Worm (Caenorhabditis elegans) whole organism, young adult: ENCODE data around the gene F55G1.7.

ENCODE experiments used
- F37B4.10 ChIP-seq: fragments of 200-800 bp; sonication (Bioruptor generic); IDR thresholded peaks from 2 replicates; pipeline ENCODE4 v1.3.6; 2022; ENCODE audit warnings: missing genetic modification characterization, missing compliant biosample characterization
- F39B2.1 ChIP-seq: fragments of 200-800 bp; sonication (Bioruptor generic); IDR thresholded peaks from 2 replicates; pipeline ENCODE4 v1.3.6; 2022; ENCODE audit warnings: missing genetic modification reagents, missing genetic modification characterization, missing compliant biosample characterization
- F57C9.4 ChIP-seq: sonication (generic microtip); optimal IDR thresholded peaks from 2 replicates; lab custom pipeline; 2017; ENCODE audit warnings: mild to moderate bottlenecking, missing genetic modification characterization, missing compliant biosample characterization
- T26A5.8 ChIP-seq: sonication (generic microtip); optimal IDR thresholded peaks from 2 replicates; lab custom pipeline; 2016; ENCODE audit warnings: missing genetic modification characterization, missing compliant biosample characterization
- Y53G8AR.9 ChIP-seq: fragments of 200-800 bp; sonication (Bioruptor generic); conservative IDR thresholded peaks from 2 replicates; pipeline ENCODE4 v1.3.6; 2022; ENCODE audit warnings: missing genetic modification reagents, missing genetic modification characterization, missing compliant biosample characterization
- Y67H2A.10 ChIP-seq: fragments of 200-800 bp; sonication (Bioruptor generic); conservative IDR thresholded peaks from 2 replicates; pipeline ENCODE4 v1.3.6; 2022; ENCODE audit warnings: missing genetic modification reagents, missing genetic modification characterization, missing compliant biosample characterization
- Y79H2A.3 ChIP-seq: fragments of 200-800 bp; sonication (Bioruptor generic); conservative IDR thresholded peaks from 2 replicates; pipeline ENCODE4 v1.3.6; 2022; ENCODE audit warnings: missing genetic modification reagents, missing genetic modification characterization, missing compliant biosample characterization
- akir-1 ChIP-seq: fragments of 200-800 bp; sonication (Bioruptor generic); optimal IDR thresholded peaks from 2 replicates; lab custom pipeline; 2018; ENCODE audit warnings: mild to moderate bottlenecking, missing genetic modification characterization, moderate library complexity, missing compliant biosample characterization
- ama-1 ChIP-seq, 3 experiments: fragments of 150-350 bp in 1 of 3; sonication (generic microtip) in 2 of 3; optimal IDR thresholded peaks; 2 replicates each; lab custom pipeline; 2014 to 2018; ENCODE audit warnings: missing biosample characterization in 2 of 3, missing genetic modification characterization in 2 of 3, missing genetic modification reagents in 2 of 3
- aptf-2 ChIP-seq: fragments of 200-800 bp; sonication (Bioruptor generic); conservative IDR thresholded peaks from 2 replicates; pipeline ENCODE4 v1.3.6; 2022; ENCODE audit warnings: missing genetic modification reagents, missing genetic modification characterization, missing compliant biosample characterization
- attf-3 ChIP-seq: fragments of 200-800 bp; sonication (Bioruptor generic); conservative IDR thresholded peaks from 2 replicates; pipeline ENCODE4 v1.3.6; 2022; ENCODE audit warnings: missing genetic modification reagents, missing genetic modification characterization, missing compliant biosample characterization
- attf-5 ChIP-seq: fragments of 200-800 bp; sonication (Bioruptor generic); optimal IDR thresholded peaks from 2 replicates; lab custom pipeline; 2018; ENCODE audit warnings: mild to moderate bottlenecking, missing genetic modification characterization, missing compliant biosample characterization
- cebp-1 ChIP-seq, 2 experiments: fragments of 200-800 bp in 1 of 2; sonication (Bioruptor generic) in 1 of 2; sonication (generic microtip) in 1 of 2; IDR thresholded peaks in 1 of 2; optimal IDR thresholded peaks in 1 of 2; 2 replicates each; pipeline versions ENCODE4 v1.3.6 to Lab custom; 2017 to 2022; ENCODE audit warnings: missing compliant biosample characterization in 2 of 2, missing genetic modification characterization in 2 of 2, mild to moderate bottlenecking in 1 of 2, missing genetic modification reagents in 1 of 2, moderate library complexity in 1 of 2
- cebp-2 ChIP-seq: fragments of 200-800 bp; sonication (Bioruptor generic); IDR thresholded peaks from 2 replicates; pipeline ENCODE4 v1.3.6; 2022; ENCODE audit warnings: missing genetic modification characterization, missing compliant biosample characterization
- ceh-100 ChIP-seq: fragments of 200-800 bp; sonication (Bioruptor generic); IDR thresholded peaks from 2 replicates; pipeline ENCODE4 v1.3.6; 2022; ENCODE audit warnings: missing genetic modification reagents, missing genetic modification characterization, missing compliant biosample characterization
- ceh-58 ChIP-seq: fragments of 200-800 bp; sonication (Bioruptor generic); IDR thresholded peaks from 2 replicates; pipeline ENCODE4 v1.3.6; 2022; ENCODE audit warnings: missing genetic modification characterization, missing compliant biosample characterization
- dpl-1 ChIP-seq: fragments of 150-350 bp; optimal IDR thresholded peaks from 2 replicates; lab custom pipeline; 2014; ENCODE audit warnings: missing biosample characterization, missing genetic modification reagents, missing genetic modification characterization
- efl-1 ChIP-seq: fragments of 150-350 bp; optimal IDR thresholded peaks from 2 replicates; lab custom pipeline; 2014; ENCODE audit warnings: missing biosample characterization, missing genetic modification reagents, missing genetic modification characterization
- egl-44 ChIP-seq: fragments of 200-800 bp; sonication (Bioruptor generic); IDR thresholded peaks from 2 replicates; pipeline ENCODE4 v1.3.6; 2022; ENCODE audit warnings: missing genetic modification reagents, missing genetic modification characterization, missing compliant biosample characterization
- fkh-3 ChIP-seq: sonication (generic microtip); optimal IDR thresholded peaks from 2 replicates; lab custom pipeline; 2016; ENCODE audit warnings: mild to moderate bottlenecking, missing genetic modification characterization, missing compliant biosample characterization
- gei-17 ChIP-seq: fragments of 200-800 bp; sonication (Bioruptor generic); optimal IDR thresholded peaks from 2 replicates; lab custom pipeline; 2018; ENCODE audit warnings: mild to moderate bottlenecking, missing genetic modification characterization, missing compliant biosample characterization
- him-1 ChIP-seq: sonication (generic microtip); optimal IDR thresholded peaks from 2 replicates; lab custom pipeline; 2016; ENCODE audit warnings: missing genotype, missing genetic modification reagents, missing genetic modification characterization, missing compliant biosample characterization
- hrde-1 ChIP-seq: sonication (generic microtip); optimal IDR thresholded peaks from 2 replicates; lab custom pipeline; 2016; ENCODE audit warnings: missing genetic modification characterization, mild to moderate bottlenecking, missing compliant biosample characterization, moderate library complexity, missing genotype, missing genetic modification reagents, borderline replicate concordance
- let-526 ChIP-seq: fragments of 200-800 bp; sonication (Bioruptor generic); IDR thresholded peaks from 2 replicates; pipeline ENCODE4 v1.3.6; 2022; ENCODE audit warnings: missing genetic modification reagents, missing genetic modification characterization, missing compliant biosample characterization
- let-607 ChIP-seq, 2 experiments: fragments of 200-800 bp in 1 of 2; sonication (Bioruptor generic) in 1 of 2; sonication (generic microtip) in 1 of 2; optimal IDR thresholded peaks; 2 replicates each; lab custom pipeline; 2016 to 2018; ENCODE audit warnings: mild to moderate bottlenecking in 2 of 2, missing compliant biosample characterization in 2 of 2, missing genetic modification characterization in 2 of 2, moderate library complexity in 2 of 2, missing genotype in 1 of 2
- lin-26 ChIP-seq: fragments of 200-800 bp; sonication (Bioruptor generic); IDR thresholded peaks from 2 replicates; pipeline ENCODE4 v1.3.6; 2022; ENCODE audit warnings: missing genetic modification reagents, missing genetic modification characterization, missing compliant biosample characterization
- lsl-1 ChIP-seq: fragments of 200-800 bp; sonication (Bioruptor generic); optimal IDR thresholded peaks from 2 replicates; lab custom pipeline; 2018; ENCODE audit warnings: mild to moderate bottlenecking, missing genetic modification characterization, moderate library complexity, missing compliant biosample characterization
- madf-8 ChIP-seq: fragments of 200-800 bp; sonication (Bioruptor generic); conservative IDR thresholded peaks from 2 replicates; pipeline ENCODE4 v1.3.6; 2022; ENCODE audit warnings: missing genetic modification reagents, missing genetic modification characterization, missing compliant biosample characterization
- nfya-1 ChIP-seq: sonication (generic microtip); optimal IDR thresholded peaks from 2 replicates; lab custom pipeline; 2017; ENCODE audit warnings: antibody characterized with exemption, missing compliant biosample characterization, missing genetic modification characterization, borderline replicate concordance; ENCODE audit not compliant: insufficient read depth
- nfya-2 ChIP-seq: fragments of 200-800 bp; sonication (Bioruptor generic); IDR thresholded peaks from 2 replicates; pipeline ENCODE4 v1.3.6; 2022; ENCODE audit warnings: missing genetic modification reagents, missing genetic modification characterization, missing compliant biosample characterization
- nhr-179 ChIP-seq: sonication (generic microtip); optimal IDR thresholded peaks from 2 replicates; lab custom pipeline; 2016; ENCODE audit warnings: mild to moderate bottlenecking, missing genetic modification characterization, missing compliant biosample characterization
- nhr-80 ChIP-seq: sonication (generic microtip); optimal IDR thresholded peaks from 2 replicates; lab custom pipeline; 2016; ENCODE audit warnings: missing genetic modification characterization, missing compliant biosample characterization
- pha-4 ChIP-seq: fragments of 150-350 bp; sonication (generic microtip); optimal IDR thresholded peaks from 2 replicates; lab custom pipeline; 2014; ENCODE audit warnings: missing biosample characterization, missing genetic modification reagents, missing genetic modification characterization
- rec-8 ChIP-seq, 2 experiments: sonication (generic microtip); optimal IDR thresholded peaks; 2 replicates each; lab custom pipeline; 2016; ENCODE audit warnings: mild to moderate bottlenecking in 2 of 2, missing genetic modification characterization in 2 of 2, missing genetic modification reagents in 2 of 2, missing genotype in 2 of 2, missing biosample characterization in 1 of 2, missing compliant biosample characterization in 1 of 2, moderate library complexity in 1 of 2
- rpc-1 ChIP-seq, 2 experiments: fragments of 150-350 bp in 1 of 2; sonication (generic microtip) in 1 of 2; optimal IDR thresholded peaks; 2 replicates each; lab custom pipeline; 2014 to 2018; ENCODE audit warnings: missing biosample characterization in 1 of 2, missing genetic modification characterization in 1 of 2, missing genetic modification reagents in 1 of 2, missing genotype in 1 of 2
- snpc-3.4 ChIP-seq: sonication (generic microtip); optimal IDR thresholded peaks from 2 replicates; lab custom pipeline; 2017; ENCODE audit warnings: missing genetic modification characterization, mild to moderate bottlenecking, missing compliant biosample characterization, antibody characterized with exemption, moderate library complexity, missing genotype, missing genetic modification reagents
- somi-1 ChIP-seq: fragments of 200-800 bp; sonication (Bioruptor generic); optimal IDR thresholded peaks from 2 replicates; lab custom pipeline; 2018; ENCODE audit warnings: mild to moderate bottlenecking, missing genetic modification characterization, missing compliant biosample characterization
- sptf-2 ChIP-seq: fragments of 200-800 bp; sonication (Bioruptor generic); optimal IDR thresholded peaks from 2 replicates; lab custom pipeline; 2018; ENCODE audit warnings: mild to moderate bottlenecking, missing genetic modification characterization, missing compliant biosample characterization
- tbx-9 ChIP-seq: sonication (generic microtip); optimal IDR thresholded peaks from 2 replicates; lab custom pipeline; 2016; ENCODE audit warnings: borderline replicate concordance, missing genetic modification characterization, inconsistent platforms, missing compliant biosample characterization
- xnd-1 ChIP-seq: sonication (generic microtip); optimal IDR thresholded peaks from 2 replicates; lab custom pipeline; 2016; ENCODE audit warnings: missing genotype, missing genetic modification reagents, missing genetic modification characterization, missing compliant biosample characterization
- zfh-2 ChIP-seq: fragments of 200-800 bp; sonication (Bioruptor generic); conservative IDR thresholded peaks from 2 replicates; pipeline ENCODE4 v1.3.6; 2022; ENCODE audit warnings: missing genetic modification reagents, missing genetic modification characterization, missing compliant biosample characterization
- zim-3 ChIP-seq: sonication (generic microtip); optimal IDR thresholded peaks from 2 replicates; lab custom pipeline; 2017; ENCODE audit warnings: mild to moderate bottlenecking, missing genetic modification characterization, moderate library complexity, missing compliant biosample characterization
- ztf-18 ChIP-seq: sonication (generic microtip); optimal IDR thresholded peaks from 2 replicates; lab custom pipeline; 2016; ENCODE audit warnings: missing genotype, mild to moderate bottlenecking, missing genetic modification characterization, missing compliant biosample characterization
- ztf-22 ChIP-seq: fragments of 200-800 bp; sonication (Bioruptor generic); optimal IDR thresholded peaks from 2 replicates; lab custom pipeline; 2018; ENCODE audit warnings: mild to moderate bottlenecking, missing genetic modification characterization, moderate library complexity, missing compliant biosample characterization
- ztf-26 ChIP-seq: sonication (generic microtip); optimal IDR thresholded peaks from 2 replicates; lab custom pipeline; 2017; ENCODE audit warnings: missing genetic modification characterization, missing compliant biosample characterization

Gene F55G1.7

DNA sequence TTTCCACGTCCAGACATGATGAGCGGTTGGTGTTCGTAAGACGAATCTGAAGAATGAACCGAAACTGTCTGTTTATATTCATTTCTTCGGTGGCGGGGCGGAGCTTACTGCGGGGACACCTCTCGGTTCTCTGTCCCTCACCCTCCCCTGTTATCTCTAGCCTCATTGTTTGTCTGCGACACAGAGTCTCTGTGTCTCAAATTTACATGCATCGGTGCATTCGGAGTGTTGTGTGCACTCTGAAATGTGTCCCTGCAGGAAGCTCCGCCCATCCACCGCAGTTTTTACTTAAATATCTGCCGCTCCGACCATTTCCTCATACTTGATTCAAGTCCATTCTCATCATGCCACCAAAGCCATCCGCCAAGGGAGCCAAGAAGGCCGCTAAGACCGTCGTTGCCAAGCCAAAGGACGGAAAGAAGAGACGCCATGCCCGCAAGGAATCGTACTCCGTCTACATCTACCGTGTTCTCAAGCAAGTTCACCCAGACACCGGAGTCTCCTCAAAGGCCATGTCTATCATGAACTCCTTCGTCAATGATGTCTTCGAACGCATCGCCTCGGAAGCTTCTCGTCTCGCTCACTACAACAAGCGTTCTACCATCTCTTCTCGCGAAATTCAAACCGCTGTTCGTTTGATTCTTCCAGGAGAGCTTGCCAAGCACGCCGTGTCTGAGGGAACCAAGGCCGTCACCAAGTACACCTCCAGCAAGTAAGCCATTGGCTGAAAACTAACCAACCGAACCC lies 16.7 kb upstream of the F55G1.7 start, which contains the start of the genes his-61 and his-62 (continued):
- TF ChIP-seq gei-17 (no peak), let-607 (tag; optimal IDR thresholded peaks at IDR 0.05; lab: Kevin White, UChicago) (no peak), rec-8 (tag; optimal IDR thresholded peaks at IDR 0.05; lab: Kevin White, UChicago) (no peak), nhr-80 (tag; lab: Kevin White, UChicago) (peak; percentile 73), lsl-1 (GFP tag; lab: Kevin White, UChicago) (peak; percentile 43), attf-3 (GFP tag; lab: Robert Waterston, UW) (no peak), ztf-26 (tag; lab: Kevin White, UChicago) (no peak), nfya-1 (tag; lab: Kevin White, UChicago) (no peak), rpc-1 (optimal IDR thresholded peaks at IDR 0.05; lab: Kevin White, UChicago) (no peak), rpc-1 (tag; optimal IDR thresholded peaks at IDR 0.05; lab: Kevin White, UChicago) (no peak), lin-26 (GFP tag; lab: Robert Waterston, UW) (peak; percentile 92), zfh-2 (GFP tag; lab: Robert Waterston, UW) (no peak), nhr-179 (no peak), him-1 (no peak), snpc-3.4 (tag; lab: Kevin White, UChicago) (no peak), cebp-2 (GFP tag; lab: Robert Waterston, UW) (peak; percentile 62; the same call in 1 of the 2 replicates), akir-1 (GFP tag; lab: Kevin White, UChicago) (no peak), hrde-1 (tag; lab: Kevin White, UChicago) (peak; percentile 20), somi-1 (GFP tag; lab: Kevin White, UChicago) (no peak), cebp-1 (GFP tag; IDR thresholded peaks at IDR 0.05; lab: Robert Waterston, UW) (no peak), cebp-1 (tag; optimal IDR thresholded peaks at IDR 0.05; lab: Kevin White, UChicago) (peak; percentile 6), F39B2.1 (peak; percentile 98), F37B4.10 (no peak), pha-4 (tag; lab: Kevin White, UChicago) (no peak), tbx-9 (tag; lab: Kevin White, UChicago) (no peak), madf-8 (0 out of 2 replicates have a peak, but pooled peaks have one; percentile 26), egl-44 (GFP tag; lab: Robert Waterston, UW) (0 out of 2 replicates have a peak, but pooled peaks have one; percentile 58), aptf-2 (GFP tag; lab: Robert Waterston, UW) (peak; percentile 87), zim-3 (tag; lab: Kevin White, UChicago) (no peak), dpl-1 (no peak), let-526 (GFP tag; lab: Robert Waterston, UW) (no peak), xnd-1 (tag; lab: Kevin White, UChicago) (no peak), T26A5.8 (no peak), sptf-2 (no peak), ama-1 (optimal IDR thresholded peaks at IDR 0.05; lab: Kevin White, UChicago) (no peak), ama-1 (GFP tag; optimal IDR thresholded peaks at IDR 0.05; lab: Kevin White, UChicago) (no peak), attf-5 (GFP tag; lab: Kevin White, UChicago) (no peak), ceh-100 (GFP tag; lab: Robert Waterston, UW) (peak; percentile 53), Y79H2A.3 (GFP tag; lab: Robert Waterston, UW) (peak; percentile 10; the same call in 1 of the 2 replicates), ceh-58 (GFP tag; lab: Robert Waterston, UW) (no peak), nfya-2 (GFP tag; lab: Robert Waterston, UW) (no peak), efl-1 (GFP tag; lab: Kevin White, UChicago) (no peak), F57C9.4 (no peak), ztf-22 (GFP tag; lab: Kevin White, UChicago) (no peak), fkh-3 (no peak), Y53G8AR.9 (GFP tag; lab: Robert Waterston, UW) (peak; percentile 56), ztf-18 (tag; lab: Kevin White, UChicago) (peak; percentile 29), Y67H2A.10 (GFP tag; lab: Robert Waterston, UW) (no peak)
